Fruit fly (Drosophila melanogaster) whole organism, embryonic: ENCODE results near the gene CG15196.
A peak's percentile ranks its signal among the peaks of the same experiment; 100 is the strongest.

ENCODE experiments used
- Abd-B ChIP-seq: fragments of 200-800 bp; sonication (Bioruptor generic); optimal IDR thresholded peaks from 2 replicates; lab custom pipeline; 2018; ENCODE audit warnings: missing biosample characterization, mild to moderate bottlenecking, missing genetic modification characterization, moderate library complexity
- Asciz ChIP-seq: fragments of 200-800 bp; sonication (Bioruptor generic); optimal IDR thresholded peaks from 2 replicates; lab custom pipeline; 2017; ENCODE audit warnings: missing biosample characterization, mild to moderate bottlenecking, missing genetic modification characterization, missing genetic modification reagents
- B-H1 ChIP-seq: fragments of 200-800 bp; sonication (Bioruptor generic); IDR thresholded peaks from 3 replicates; pipeline ENCODE4 v1.3.6; 2022; ENCODE audit warnings: missing biosample characterization, missing genetic modification characterization
- CG10979 ChIP-seq: fragments of 200-800 bp; sonication (Bioruptor generic); optimal IDR thresholded peaks from 2 replicates; lab custom pipeline; 2018; ENCODE audit warnings: missing biosample characterization, mild to moderate bottlenecking, missing genetic modification characterization, moderate library complexity
- CG11695 ChIP-seq: fragments of 200-800 bp; sonication (Bioruptor generic); IDR thresholded peaks from 3 replicates; pipeline ENCODE4 v1.3.6; 2022; ENCODE audit warnings: missing biosample characterization, missing genetic modification characterization
- CG12744 ChIP-seq: fragments of 200-800 bp; sonication (Bioruptor generic); optimal IDR thresholded peaks from 2 replicates; lab custom pipeline; 2016; ENCODE audit warnings: missing biosample characterization, missing genetic modification characterization
- CG14441 ChIP-seq: fragments of 200-800 bp; sonication (Bioruptor generic); IDR thresholded peaks from 2 replicates; pipeline ENCODE4 v1.3.6; 2022; ENCODE audit warnings: missing biosample characterization, missing genetic modification characterization
- CG1647 ChIP-seq: fragments of 200-800 bp; sonication (Bioruptor generic); optimal IDR thresholded peaks from 3 replicates; lab custom pipeline; 2016; ENCODE audit warnings: missing biosample characterization, missing genetic modification characterization
- CG16813 ChIP-seq: fragments of 200-800 bp; sonication (Bioruptor generic); IDR thresholded peaks from 3 replicates; pipeline ENCODE4 v1.3.6; 2022; ENCODE audit warnings: missing biosample characterization, missing genetic modification characterization; ENCODE audit not compliant: partially characterized antibody
- CG17829 ChIP-seq: fragments of 200-800 bp; optimal IDR thresholded peaks from 2 replicates; lab custom pipeline; 2019; ENCODE audit warnings: missing biosample characterization, mild to moderate bottlenecking, missing genetic modification characterization, moderate library complexity
- CG1832 ChIP-seq: fragments of 200-800 bp; sonication (Bioruptor generic); optimal IDR thresholded peaks from 2 replicates; lab custom pipeline; 2017; ENCODE audit warnings: missing biosample characterization, mild to moderate bottlenecking, missing genetic modification characterization, inconsistent platforms
- CG2712 ChIP-seq: fragments of 200-800 bp; optimal IDR thresholded peaks from 3 replicates; lab custom pipeline; 2019; ENCODE audit warnings: missing biosample characterization, mild to moderate bottlenecking, missing genetic modification characterization, moderate library complexity
- CG2889 ChIP-seq: fragments of 200-800 bp; sonication (Bioruptor generic); IDR thresholded peaks from 3 replicates; pipeline ENCODE4 v1.3.6; 2022; ENCODE audit warnings: missing biosample characterization, missing genetic modification characterization
- CG3163 ChIP-seq: fragments of 200-800 bp; sonication (Bioruptor generic); optimal IDR thresholded peaks from 3 replicates; lab custom pipeline; 2016; ENCODE audit warnings: missing biosample characterization, missing genetic modification characterization
- CG43689 ChIP-seq: fragments of 200-800 bp; sonication (Bioruptor generic); IDR thresholded peaks from 2 replicates; pipeline ENCODE4 v1.3.6; 2022; ENCODE audit warnings: missing biosample characterization, missing genetic modification characterization
- CG5953 ChIP-seq: fragments of 200-800 bp; sonication (Bioruptor generic); IDR thresholded peaks from 2 replicates; pipeline ENCODE4 v1.3.6; 2022; ENCODE audit warnings: missing biosample characterization, missing genetic modification characterization
- CG6813 ChIP-seq: fragments of 200-800 bp; sonication (Bioruptor generic); optimal IDR thresholded peaks from 2 replicates; lab custom pipeline; 2017; ENCODE audit warnings: missing biosample characterization, missing genetic modification characterization, mild to moderate bottlenecking, moderate library complexity, missing genetic modification reagents
- CG7928 ChIP-seq: fragments of 200-800 bp; sonication (Bioruptor generic); optimal IDR thresholded peaks from 2 replicates; lab custom pipeline; 2017; ENCODE audit warnings: missing biosample characterization, mild to moderate bottlenecking, missing genetic modification characterization
- CG8388 ChIP-seq: fragments of 200-800 bp; sonication (Bioruptor generic); optimal IDR thresholded peaks from 2 replicates; lab custom pipeline; 2019; ENCODE audit warnings: missing biosample characterization, mild to moderate bottlenecking, missing genetic modification characterization, moderate library complexity
- CG9932 ChIP-seq: fragments of 200-800 bp; sonication (Bioruptor generic); IDR thresholded peaks from 2 replicates; pipeline ENCODE4 v1.3.6; 2022; ENCODE audit warnings: missing biosample characterization, missing genetic modification characterization
- Dek ChIP-seq: fragments of 200-800 bp; sonication (Bioruptor generic); optimal IDR thresholded peaks from 3 replicates; lab custom pipeline; 2019; ENCODE audit warnings: missing biosample characterization, mild to moderate bottlenecking, missing genetic modification characterization, moderate library complexity
- ERR ChIP-seq: fragments of 200-800 bp; sonication (Bioruptor generic); optimal IDR thresholded peaks from 2 replicates; lab custom pipeline; 2016; ENCODE audit warnings: missing biosample characterization, missing genetic modification characterization
- GATAe ChIP-seq: fragments of 200-800 bp; sonication (Bioruptor generic); conservative IDR thresholded peaks from 2 replicates; pipeline ENCODE4 v1.3.6; 2022; ENCODE audit warnings: missing biosample characterization, missing genetic modification characterization
- Hand ChIP-seq: fragments of 200-800 bp; sonication (Bioruptor generic); optimal IDR thresholded peaks from 2 replicates; lab custom pipeline; 2017; ENCODE audit warnings: mild to moderate bottlenecking, missing biosample characterization, missing genetic modification reagents, missing genetic modification characterization
- PHDP ChIP-seq: fragments of 200-800 bp; sonication (Bioruptor generic); optimal IDR thresholded peaks from 3 replicates; lab custom pipeline; 2018; ENCODE audit warnings: missing biosample characterization, mild to moderate bottlenecking, missing genetic modification characterization, moderate library complexity
- Poxn ChIP-seq: fragments of 200-800 bp; sonication (Bioruptor generic); IDR thresholded peaks from 2 replicates; pipeline ENCODE4 v1.3.6; 2022; ENCODE audit warnings: missing biosample characterization, missing genetic modification characterization
- ato ChIP-seq: fragments of 200-800 bp; sonication (Bioruptor generic); IDR thresholded peaks from 2 replicates; pipeline ENCODE4 v1.3.6; 2022; ENCODE audit warnings: missing biosample characterization, missing genetic modification characterization; ENCODE audit not compliant: partially characterized antibody
- bsh ChIP-seq, 2 experiments: fragments of 200-800 bp; sonication (Bioruptor generic); optimal IDR thresholded peaks; 2 replicates each; lab custom pipeline; 2017 to 2018; ENCODE audit warnings: mild to moderate bottlenecking in 2 of 2, missing biosample characterization in 2 of 2, missing genetic modification characterization in 2 of 2, moderate library complexity in 1 of 2
- corto ChIP-seq: fragments of 200-800 bp; sonication (Bioruptor generic); optimal IDR thresholded peaks from 2 replicates; lab custom pipeline; 2016; ENCODE audit warnings: missing biosample characterization, mild to moderate bottlenecking, missing genetic modification characterization, moderate library complexity
- crc ChIP-seq: fragments of 200-800 bp; sonication (Bioruptor generic); optimal IDR thresholded peaks from 2 replicates; lab custom pipeline; 2016; ENCODE audit warnings: missing biosample characterization, missing genetic modification characterization
- croc ChIP-seq: fragments of 200-800 bp; sonication (Bioruptor generic); conservative IDR thresholded peaks from 3 replicates; pipeline ENCODE4 v1.3.6; 2022; ENCODE audit warnings: missing biosample characterization, missing genetic modification characterization
- danr ChIP-seq: fragments of 200-800 bp; sonication (Bioruptor generic); IDR thresholded peaks from 2 replicates; pipeline ENCODE4 v1.3.6; 2022; ENCODE audit warnings: missing biosample characterization, missing genetic modification characterization
- dm ChIP-seq: fragments of 200-800 bp; sonication (Bioruptor generic); optimal IDR thresholded peaks from 3 replicates; lab custom pipeline; 2016; ENCODE audit warnings: missing biosample characterization, missing genetic modification characterization
- dmrt11E ChIP-seq: fragments of 200-800 bp; sonication (Bioruptor generic); optimal IDR thresholded peaks from 3 replicates; lab custom pipeline; 2018; ENCODE audit warnings: missing biosample characterization, mild to moderate bottlenecking, missing genetic modification characterization, moderate library complexity
- fd64A ChIP-seq: fragments of 200-800 bp; sonication (Bioruptor generic); optimal IDR thresholded peaks from 3 replicates; lab custom pipeline; 2018; ENCODE audit warnings: missing biosample characterization, mild to moderate bottlenecking, missing genetic modification characterization
- gt ChIP-seq: fragments of 200-800 bp; sonication (Bioruptor generic); IDR thresholded peaks from 2 replicates; pipeline ENCODE4 v1.3.6; 2022; ENCODE audit warnings: missing biosample characterization, missing genetic modification characterization
- ham ChIP-seq: fragments of 200-800 bp; sonication (Bioruptor generic); IDR thresholded peaks from 2 replicates; pipeline ENCODE4 v1.3.6; 2022; ENCODE audit warnings: missing biosample characterization, missing genetic modification characterization
- insv ChIP-seq, 2 experiments: fragments of 200-800 bp; sonication (Bioruptor generic); optimal IDR thresholded peaks; 3 replicates each; lab custom pipeline; 2016 to 2018; ENCODE audit warnings: missing biosample characterization in 2 of 2, missing genetic modification characterization in 2 of 2
- mam ChIP-seq: fragments of 200-800 bp; sonication (Bioruptor generic); optimal IDR thresholded peaks from 3 replicates; lab custom pipeline; 2016; ENCODE audit warnings: missing biosample characterization, missing genetic modification characterization
- otp ChIP-seq: fragments of 200-800 bp; sonication (Bioruptor generic); IDR thresholded peaks from 3 replicates; pipeline ENCODE4, ENCODE4 v1.3.6; 2022; ENCODE audit warnings: missing biosample characterization, missing genetic modification characterization
- p53 ChIP-seq: fragments of 200-800 bp; sonication (Bioruptor generic); optimal IDR thresholded peaks from 2 replicates; lab custom pipeline; 2016; ENCODE audit warnings: missing biosample characterization, missing genetic modification characterization
- pfk ChIP-seq: fragments of 200-800 bp; sonication (Bioruptor generic); optimal IDR thresholded peaks from 2 replicates; lab custom pipeline; 2018; ENCODE audit warnings: missing biosample characterization, mild to moderate bottlenecking, missing genetic modification characterization, moderate library complexity
- sens-2 ChIP-seq: fragments of 200-800 bp; sonication (Bioruptor generic); IDR thresholded peaks from 2 replicates; pipeline ENCODE4 v1.3.6; 2022; ENCODE audit warnings: missing biosample characterization, missing genetic modification characterization
- seq ChIP-seq: fragments of 200-800 bp; sonication (Bioruptor generic); IDR thresholded peaks from 2 replicates; pipeline ENCODE4 v1.3.6; 2022; ENCODE audit warnings: missing biosample characterization, missing genetic modification characterization
- sim ChIP-seq: fragments of 200-800 bp; sonication (Bioruptor generic); IDR thresholded peaks from 2 replicates; pipeline ENCODE4 v1.3.6; 2022; ENCODE audit warnings: missing biosample characterization, missing genetic modification characterization
- sisA ChIP-seq: fragments of 200-800 bp; sonication (Bioruptor generic); IDR thresholded peaks from 2 replicates; pipeline ENCODE4 v1.3.6; 2022; ENCODE audit warnings: missing biosample characterization, missing genetic modification characterization
- slou ChIP-seq: fragments of 200-800 bp; sonication (Bioruptor generic); optimal IDR thresholded peaks from 3 replicates; lab custom pipeline; 2016; ENCODE audit warnings: missing biosample characterization, missing genetic modification characterization
- tap ChIP-seq: fragments of 200-800 bp; optimal IDR thresholded peaks from 3 replicates; lab custom pipeline; 2019; ENCODE audit warnings: missing biosample characterization, mild to moderate bottlenecking, missing genetic modification characterization, moderate library complexity
- vfl ChIP-seq: fragments of 200-800 bp; sonication (Bioruptor generic); optimal IDR thresholded peaks from 2 replicates; lab custom pipeline; 2016; ENCODE audit warnings: missing biosample characterization, missing genetic modification characterization

CG15196 gene

DNA sequence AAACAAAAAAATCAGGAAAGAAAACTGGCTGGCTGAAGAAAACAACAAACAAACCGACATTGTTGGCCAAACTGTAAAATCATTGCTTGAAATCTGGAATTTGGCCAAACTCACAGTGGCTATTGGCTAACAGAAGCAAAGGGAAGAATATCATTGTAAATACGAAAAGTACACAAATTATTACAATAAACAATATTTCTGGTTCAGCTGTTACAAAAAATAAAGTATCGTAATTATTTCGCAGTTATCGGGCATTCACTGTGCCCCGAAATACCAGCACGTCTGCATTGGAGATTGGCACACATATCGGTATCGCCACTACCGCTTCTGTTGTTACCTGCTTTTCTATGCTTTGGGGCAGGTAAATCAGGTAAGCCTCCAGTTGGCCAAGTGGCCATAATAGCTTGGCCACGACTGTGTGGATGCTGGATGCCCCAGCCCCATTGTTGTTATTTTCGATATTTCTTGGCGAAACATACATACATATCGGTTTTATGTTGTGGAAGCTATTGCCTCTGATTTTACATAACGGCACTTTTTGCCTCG is 41.4 kb downstream of the CG15196 start (continued):
- peak; percentile 51 for TF ChIP-seq mam
- peak; percentile 1 for TF ChIP-seq CG3163 (GFP tag; lab: Kevin White, UChicago)
- TF ChIP-seq Hand (GFP tag; lab: Kevin White, UChicago) = no peak
- TF ChIP-seq CG8388 (GFP tag; lab: Kevin White, UChicago) = no peak
- TF ChIP-seq CG5953 = 0 out of 2 replicates have a peak, but pooled peaks have one; percentile 12
- no peak for TF ChIP-seq dmrt11E (tag; lab: Kevin White, UChicago)
- TF ChIP-seq seq = no peak
- TF ChIP-seq ham (GFP tag; lab: Robert Waterston, UW) = no peak
- peak; percentile 48 for TF ChIP-seq tap (tag; lab: Kevin White, UChicago)
- no peak for TF ChIP-seq otp (GFP tag; lab: Robert Waterston, UW)
- no peak for TF ChIP-seq ato (GFP tag; lab: Robert Waterston, UW)
- no peak for TF ChIP-seq gt (GFP tag; lab: Robert Waterston, UW)
- no peak for TF ChIP-seq danr (GFP tag; lab: Robert Waterston, UW)
- no peak for TF ChIP-seq dm (GFP tag; lab: Kevin White, UChicago)
- peak; percentile 75 for TF ChIP-seq sisA (GFP tag; lab: Robert Waterston, UW)
- peak; percentile 43 for TF ChIP-seq CG2712 (tag; lab: Kevin White, UChicago)
- no peak for TF ChIP-seq Asciz (GFP tag; lab: Kevin White, UChicago)
- TF ChIP-seq CG12744 (GFP tag; lab: Kevin White, UChicago) = no peak
- no peak for TF ChIP-seq corto (GFP tag; lab: Kevin White, UChicago)
- TF ChIP-seq ERR (GFP tag; lab: Kevin White, UChicago) = peak; percentile 4
- no peak for TF ChIP-seq insv (GFP tag; optimal IDR thresholded peaks at IDR 0.05; lab: Kevin White, UChicago)
- TF ChIP-seq GATAe (GFP tag; lab: Robert Waterston, UW) = no peak
- TF ChIP-seq CG7928 (GFP tag; lab: Kevin White, UChicago) = no peak
- TF ChIP-seq CG14441 (GFP tag; lab: Robert Waterston, UW) = peak; percentile 74
- 0 out of 3 replicates have a peak, but pooled peaks have one; percentile 23 for TF ChIP-seq CG11695 (GFP tag; lab: Robert Waterston, UW)
- peak; percentile 80 for TF ChIP-seq CG9932 (GFP tag; lab: Robert Waterston, UW)
- peak in 1 of 2 experiments; percentile 2 for TF ChIP-seq bsh (GFP tag; optimal IDR thresholded peaks at IDR 0.05; lab: Kevin White, UChicago)
- TF ChIP-seq p53 = no peak
- TF ChIP-seq slou (GFP tag; lab: Kevin White, UChicago) = no peak
- TF ChIP-seq sim (GFP tag; lab: Robert Waterston, UW) = no peak
- peak; percentile 15 for TF ChIP-seq CG17829 (tag; lab: Kevin White, UChicago)
- TF ChIP-seq CG43689 (GFP tag; lab: Robert Waterston, UW) = no peak
- TF ChIP-seq pfk (GFP tag; lab: Kevin White, UChicago) = no peak
- peak; percentile 43; the same call in 1 of the 3 replicates for TF ChIP-seq CG2889 (GFP tag; lab: Robert Waterston, UW)
- TF ChIP-seq Dek (tag; lab: Kevin White, UChicago) = peak; percentile 53
- peak; percentile 18 for TF ChIP-seq CG6813 (GFP tag; lab: Kevin White, UChicago)
- TF ChIP-seq Poxn = no peak
- no peak for TF ChIP-seq sens-2
- TF ChIP-seq CG16813 (GFP tag; lab: Robert Waterston, UW) = no peak
- no peak for TF ChIP-seq CG1647 (GFP tag; lab: Kevin White, UChicago)
- peak; percentile 33 for TF ChIP-seq PHDP (tag; lab: Kevin White, UChicago)
- peak; percentile 42; the same call in 2 of the 3 replicates for TF ChIP-seq B-H1 (GFP tag; lab: Robert Waterston, UW)
- no peak for TF ChIP-seq croc (GFP tag; lab: Robert Waterston, UW)
- no peak for TF ChIP-seq Abd-B (GFP tag; lab: Kevin White, UChicago)
- no peak for TF ChIP-seq CG10979 (tag; lab: Kevin White, UChicago)
- TF ChIP-seq CG1832 (GFP tag; lab: Kevin White, UChicago) = no peak
- TF ChIP-seq crc (GFP tag; lab: Kevin White, UChicago) = no peak
- no peak for TF ChIP-seq vfl (GFP tag; lab: Kevin White, UChicago)
- TF ChIP-seq fd64A (GFP tag; lab: Kevin White, UChicago) = no peak
